Fruit fly (Drosophila melanogaster) whole organism, embryonic: ENCODE results near the gene CG17855.

Experiments
- Abd-B ChIP-seq: fragments of 200-800 bp; sonication (Bioruptor generic); optimal IDR thresholded peaks from 2 replicates; lab custom pipeline; 2018; ENCODE audit warnings: missing biosample characterization, mild to moderate bottlenecking, missing genetic modification characterization, moderate library complexity
- Aef1 ChIP-seq: fragments of 200-800 bp; sonication (Bioruptor generic); IDR thresholded peaks from 3 replicates; pipeline ENCODE4 v1.3.6; 2022; ENCODE audit warnings: missing biosample characterization, missing genetic modification characterization
- Atf6 ChIP-seq: fragments of 200-800 bp; sonication (Bioruptor generic); IDR thresholded peaks from 2 replicates; pipeline ENCODE4 v1.3.6; 2022; ENCODE audit warnings: missing biosample characterization, missing genetic modification characterization
- B-H2 ChIP-seq: fragments of 200-800 bp; sonication (Bioruptor generic); optimal IDR thresholded peaks from 2 replicates; lab custom pipeline; 2018; ENCODE audit warnings: missing biosample characterization, mild to moderate bottlenecking, missing genetic modification characterization
- CG10147 ChIP-seq: fragments of 200-800 bp; sonication (Bioruptor generic); optimal IDR thresholded peaks from 2 replicates; lab custom pipeline; 2019; ENCODE audit warnings: missing biosample characterization, mild to moderate bottlenecking, missing genetic modification characterization, moderate library complexity
- CG10565 ChIP-seq: fragments of 200-800 bp; sonication (Bioruptor generic); optimal IDR thresholded peaks from 3 replicates; lab custom pipeline; 2016; ENCODE audit warnings: missing biosample characterization, mild to moderate bottlenecking, missing genetic modification characterization
- CG10654 ChIP-seq: fragments of 200-800 bp; sonication (Bioruptor generic); optimal IDR thresholded peaks from 2 replicates; lab custom pipeline; 2016; ENCODE audit warnings: missing biosample characterization, missing genetic modification characterization
- CG16813 ChIP-seq: fragments of 200-800 bp; sonication (Bioruptor generic); IDR thresholded peaks from 3 replicates; pipeline ENCODE4 v1.3.6; 2022; ENCODE audit warnings: missing biosample characterization, missing genetic modification characterization; ENCODE audit not compliant: partially characterized antibody
- CG17385 ChIP-seq: fragments of 200-800 bp; sonication (Bioruptor generic); optimal IDR thresholded peaks from 3 replicates; lab custom pipeline; 2018; ENCODE audit warnings: missing biosample characterization, mild to moderate bottlenecking, missing genetic modification characterization
- CG2199 ChIP-seq: fragments of 200-800 bp; sonication (Bioruptor generic); IDR thresholded peaks from 3 replicates; pipeline ENCODE4 v1.3.6; 2022; ENCODE audit warnings: missing biosample characterization, missing genetic modification characterization
- CG30403 ChIP-seq: fragments of 200-800 bp; sonication (Bioruptor generic); optimal IDR thresholded peaks from 3 replicates; lab custom pipeline; 2016; ENCODE audit warnings: missing biosample characterization, missing genetic modification characterization
- CG3065 ChIP-seq: fragments of 200-800 bp; sonication (Bioruptor generic); optimal IDR thresholded peaks from 2 replicates; lab custom pipeline; 2016; ENCODE audit warnings: missing biosample characterization, missing genetic modification characterization
- CG6689 ChIP-seq: fragments of 200-800 bp; sonication (Bioruptor generic); IDR thresholded peaks from 2 replicates; pipeline ENCODE4 v1.3.6; 2022; ENCODE audit warnings: missing biosample characterization, missing genetic modification characterization
- CG7271 ChIP-seq: fragments of 200-800 bp; sonication (Bioruptor generic); optimal IDR thresholded peaks from 2 replicates; lab custom pipeline; 2018; ENCODE audit warnings: missing biosample characterization, mild to moderate bottlenecking, missing genetic modification characterization, moderate library complexity
- CG9437 ChIP-seq: fragments of 200-800 bp; sonication (Bioruptor generic); optimal IDR thresholded peaks from 2 replicates; lab custom pipeline; 2018; ENCODE audit warnings: missing biosample characterization, mild to moderate bottlenecking, missing genetic modification characterization
- CG9727 ChIP-seq: fragments of 200-800 bp; sonication (Bioruptor generic); optimal IDR thresholded peaks from 3 replicates; lab custom pipeline; 2017; ENCODE audit warnings: missing biosample characterization, mild to moderate bottlenecking, missing genetic modification characterization
- CG9817 ChIP-seq: fragments of 200-800 bp; sonication (Bioruptor generic); optimal IDR thresholded peaks from 2 replicates; lab custom pipeline; 2018; ENCODE audit warnings: missing biosample characterization, mild to moderate bottlenecking, missing genetic modification characterization, moderate library complexity
- D19A ChIP-seq: fragments of 200-800 bp; optimal IDR thresholded peaks from 3 replicates; lab custom pipeline; 2019; ENCODE audit warnings: missing biosample characterization, mild to moderate bottlenecking, missing genetic modification characterization, moderate library complexity
- Dll ChIP-seq: fragments of 200-800 bp; sonication (Bioruptor generic); IDR thresholded peaks from 4 replicates; pipeline ENCODE4 v1.3.6; 2022; ENCODE audit warnings: missing biosample characterization, missing genetic modification characterization; ENCODE audit not compliant: partially characterized antibody
- Gsc ChIP-seq: fragments of 200-800 bp; sonication (Bioruptor generic); IDR thresholded peaks from 2 replicates; pipeline ENCODE4 v1.3.6; 2022; ENCODE audit warnings: missing biosample characterization, missing genetic modification characterization
- HmgZ ChIP-seq: fragments of 200-800 bp; sonication (Bioruptor generic); optimal IDR thresholded peaks from 2 replicates; lab custom pipeline; 2018; ENCODE audit warnings: missing biosample characterization, mild to moderate bottlenecking, missing genetic modification characterization
- Lhr ChIP-seq: fragments of 200-800 bp; sonication (Bioruptor generic); optimal IDR thresholded peaks from 3 replicates; lab custom pipeline; 2017; ENCODE audit warnings: mild to moderate bottlenecking, missing biosample characterization, missing genetic modification reagents, missing genetic modification characterization
- NK7.1 ChIP-seq: fragments of 200-800 bp; sonication (Bioruptor generic); optimal IDR thresholded peaks from 3 replicates; lab custom pipeline; 2016; ENCODE audit warnings: missing biosample characterization, missing genetic modification characterization
- Rx ChIP-seq: fragments of 200-800 bp; sonication (Bioruptor generic); IDR thresholded peaks from 2 replicates; pipeline ENCODE4 v1.3.6; 2022; ENCODE audit warnings: missing biosample characterization, missing genetic modification characterization
- Tbp ChIP-seq: fragments of >200 bp; optimal IDR thresholded peaks from 2 replicates; lab custom pipeline; 2018; ENCODE audit warnings: missing biosample characterization, missing genetic modification characterization
- abd-A ChIP-seq: fragments of 200-800 bp; sonication (Bioruptor generic); optimal IDR thresholded peaks from 3 replicates; lab custom pipeline; 2019; ENCODE audit warnings: missing biosample characterization, mild to moderate bottlenecking, missing genetic modification characterization, moderate library complexity
- bbx ChIP-seq: fragments of 200-800 bp; sonication (Bioruptor generic); IDR thresholded peaks from 2 replicates; pipeline ENCODE4 v1.3.6; 2022; ENCODE audit warnings: missing biosample characterization, missing genetic modification characterization; ENCODE audit not compliant: partially characterized antibody
- br ChIP-seq: fragments of >200 bp; optimal IDR thresholded peaks from 2 replicates; lab custom pipeline; 2017
- cato ChIP-seq: fragments of 200-800 bp; sonication (Bioruptor generic); optimal IDR thresholded peaks from 2 replicates; lab custom pipeline; 2016; ENCODE audit warnings: missing biosample characterization, missing genetic modification characterization, borderline replicate concordance
- dimm ChIP-seq: fragments of 200-800 bp; sonication (Bioruptor generic); IDR thresholded peaks from 2 replicates; pipeline ENCODE4 v1.3.6; 2022; ENCODE audit warnings: missing biosample characterization, missing genetic modification characterization
- esg ChIP-seq: fragments of 200-800 bp; sonication (Bioruptor generic); conservative IDR thresholded peaks from 2 replicates; pipeline ENCODE4 v1.3.6; 2022; ENCODE audit warnings: missing biosample characterization, missing genetic modification characterization
- eve ChIP-seq, 2 experiments: fragments of >200 bp; optimal IDR thresholded peaks; 2 replicates each; lab custom pipeline; 2017; ENCODE audit warnings: missing biosample characterization in 2 of 2, missing genetic modification characterization in 2 of 2
- ewg ChIP-seq: fragments of 200-800 bp; sonication (Bioruptor generic); optimal IDR thresholded peaks from 3 replicates; lab custom pipeline; 2017; ENCODE audit warnings: mild to moderate bottlenecking, missing biosample characterization, missing genetic modification reagents, missing genetic modification characterization
- exex ChIP-seq: fragments of 200-800 bp; sonication (Bioruptor generic); optimal IDR thresholded peaks from 4 replicates; lab custom pipeline; 2018; ENCODE audit warnings: missing biosample characterization, mild to moderate bottlenecking, missing genetic modification characterization, moderate library complexity
- gcm ChIP-seq: fragments of 200-800 bp; sonication (Bioruptor generic); optimal IDR thresholded peaks from 2 replicates; lab custom pipeline; 2019; ENCODE audit warnings: missing biosample characterization, mild to moderate bottlenecking, missing genetic modification characterization, moderate library complexity
- gcm2 ChIP-seq: fragments of 200-800 bp; sonication (Bioruptor generic); optimal IDR thresholded peaks from 2 replicates; lab custom pipeline; 2016; ENCODE audit warnings: missing biosample characterization, missing genetic modification characterization
- gsb-n ChIP-seq: fragments of 200-800 bp; sonication (Bioruptor generic); optimal IDR thresholded peaks from 3 replicates; lab custom pipeline; 2018; ENCODE audit warnings: missing biosample characterization, mild to moderate bottlenecking, missing genetic modification characterization
- hth ChIP-seq: fragments of >200 bp; optimal IDR thresholded peaks from 2 replicates; lab custom pipeline; 2017; ENCODE audit warnings: inconsistent platforms
- jumu ChIP-seq: fragments of 200-800 bp; sonication (Bioruptor generic); optimal IDR thresholded peaks from 3 replicates; lab custom pipeline; 2016; ENCODE audit warnings: missing biosample characterization, missing genetic modification characterization
- knrl ChIP-seq: fragments of 200-800 bp; sonication (Bioruptor generic); IDR thresholded peaks from 3 replicates; pipeline ENCODE4 v1.3.6; 2022; ENCODE audit warnings: missing biosample characterization, missing genetic modification characterization; ENCODE audit not compliant: partially characterized antibody
- odd ChIP-seq: fragments of 200-800 bp; sonication (Bioruptor generic); optimal IDR thresholded peaks from 2 replicates; lab custom pipeline; 2017; ENCODE audit warnings: missing biosample characterization, mild to moderate bottlenecking, missing genetic modification characterization
- otp ChIP-seq: fragments of 200-800 bp; sonication (Bioruptor generic); IDR thresholded peaks from 3 replicates; pipeline ENCODE4, ENCODE4 v1.3.6; 2022; ENCODE audit warnings: missing biosample characterization, missing genetic modification characterization
- peb ChIP-seq: fragments of 200-800 bp; sonication (Bioruptor generic); IDR thresholded peaks from 2 replicates; pipeline ENCODE4 v1.3.6; 2022; ENCODE audit warnings: missing biosample characterization, missing genetic modification characterization
- prd ChIP-seq, 3 experiments: fragments of >200 bp in 2 of 3; fragments of 200-800 bp in 1 of 3; sonication (Bioruptor generic) in 1 of 3; optimal IDR thresholded peaks in 2 of 3; IDR thresholded peaks in 1 of 3; 2 replicates in 2 of 3; 3 replicates in 1 of 3; pipeline versions ENCODE4 v1.3.6 to Lab custom; 2017 to 2022; ENCODE audit warnings: missing biosample characterization in 1 of 3, missing genetic modification characterization in 1 of 3
- pzg ChIP-seq: fragments of 200-800 bp; sonication (Bioruptor generic); optimal IDR thresholded peaks from 3 replicates; lab custom pipeline; 2018; ENCODE audit warnings: missing biosample characterization, mild to moderate bottlenecking, missing genetic modification characterization, moderate library complexity
- rib ChIP-seq: fragments of 200-800 bp; sonication (Bioruptor generic); IDR thresholded peaks from 2 replicates; pipeline ENCODE4 v1.3.6; 2022; ENCODE audit warnings: missing biosample characterization, missing genetic modification characterization
- salm ChIP-seq: fragments of 200-800 bp; sonication (Bioruptor generic); optimal IDR thresholded peaks from 2 replicates; lab custom pipeline; 2018; ENCODE audit warnings: missing biosample characterization, mild to moderate bottlenecking, missing genetic modification characterization
- slbo ChIP-seq: fragments of 200-800 bp; sonication (Bioruptor generic); IDR thresholded peaks from 2 replicates; pipeline ENCODE4 v1.3.6; 2022; ENCODE audit warnings: missing biosample characterization, missing genetic modification characterization
- tgo ChIP-seq: fragments of 200-800 bp; sonication (Bioruptor generic); IDR thresholded peaks from 3 replicates; pipeline ENCODE4 v1.3.6; 2022; ENCODE audit warnings: missing biosample characterization, missing genetic modification characterization
- wor ChIP-seq: fragments of 200-800 bp; sonication (Bioruptor generic); IDR thresholded peaks from 2 replicates; pipeline ENCODE4 v1.3.6; 2022; ENCODE audit warnings: missing biosample characterization, missing genetic modification characterization

The CG17855 gene

dm6 chr2L:9502786-9503443, 37.4 kb upstream of the CG17855 start (continued):
- TF ChIP-seq otp (peak; percentile 63; the same call in 1 of the 3 replicates), Gsc (GFP tag; lab: Robert Waterston, UW) (no peak), Tbp (GFP tag; lab: Kevin White, UChicago) (no peak), CG10147 (no peak), CG3065 (GFP tag; lab: Kevin White, UChicago) (no peak), CG7271 (tag; lab: Kevin White, UChicago) (no peak), br (lab: Kevin White, UChicago) (no peak), CG9817 (peak; percentile 64), CG30403 (GFP tag; lab: Kevin White, UChicago) (peak; percentile 82), ewg (peak; percentile 49), prd (optimal IDR thresholded peaks at IDR 0.05; lab: Kevin White, UChicago) (no peak), prd (GFP tag; IDR thresholded peaks at IDR 0.05; lab: Robert Waterston, UW) (peak; percentile 81), pzg (GFP tag; lab: Kevin White, UChicago) (no peak), exex (tag; lab: Kevin White, UChicago) (peak; percentile 5), CG17385 (GFP tag; lab: Kevin White, UChicago) (peak; percentile 77), jumu (GFP tag; lab: Kevin White, UChicago) (peak; percentile 19), knrl (GFP tag; lab: Robert Waterston, UW) (no peak), CG2199 (GFP tag; lab: Robert Waterston, UW) (no peak), CG6689 (GFP tag; lab: Robert Waterston, UW) (peak; percentile 79), Lhr (GFP tag; lab: Kevin White, UChicago) (no peak), Aef1 (peak; percentile 77), gcm2 (GFP tag; lab: Kevin White, UChicago) (no peak), CG9727 (GFP tag; lab: Kevin White, UChicago) (peak; percentile 11), salm (tag; lab: Kevin White, UChicago) (peak; percentile 75), Dll (no peak), rib (GFP tag; lab: Robert Waterston, UW) (0 out of 2 replicates have a peak, but pooled peaks have one; percentile 32), wor (GFP tag; lab: Robert Waterston, UW) (peak; percentile 70), CG16813 (GFP tag; lab: Robert Waterston, UW) (no peak), dimm (GFP tag; lab: Robert Waterston, UW) (peak; percentile 72), bbx (GFP tag; lab: Robert Waterston, UW) (no peak), HmgZ (tag; lab: Kevin White, UChicago) (peak; percentile 32), CG10654 (GFP tag; lab: Kevin White, UChicago) (no peak), abd-A (tag; lab: Kevin White, UChicago) (no peak), gsb-n (tag; lab: Kevin White, UChicago) (peak; percentile 58), NK7.1 (GFP tag; lab: Kevin White, UChicago) (no peak), tgo (GFP tag; lab: Robert Waterston, UW) (peak; percentile 86), CG9437 (GFP tag; lab: Kevin White, UChicago) (peak; percentile 56), cato (GFP tag; lab: Kevin White, UChicago) (peak; percentile 23), hth (lab: Kevin White, UChicago) (no peak), odd (peak; percentile 68), eve (GFP tag; optimal IDR thresholded peaks at IDR 0.05; lab: Kevin White, UChicago) (peak in 1 of 2 experiments; percentile 36), slbo (GFP tag; lab: Robert Waterston, UW) (peak; percentile 83), peb (GFP tag; lab: Robert Waterston, UW) (peak; percentile 33; the same call in 1 of the 2 replicates), B-H2 (no peak), gcm (GFP tag; lab: Kevin White, UChicago) (peak; percentile 70), Rx (peak; percentile 55), esg (GFP tag; lab: Robert Waterston, UW) (peak; percentile 40), Abd-B (GFP tag; lab: Kevin White, UChicago) (peak; percentile 29), CG10565 (GFP tag; lab: Kevin White, UChicago) (no peak), Atf6 (GFP tag; lab: Robert Waterston, UW) (peak; percentile 75), D19A (tag; lab: Kevin White, UChicago) (peak; percentile 64)
